Fruit fly (Drosophila melanogaster) whole organism, prepupa: ENCODE data around the gene CaBP1.

Experiments used
- CG10631 ChIP-seq: fragments of 200-800 bp; sonication (Bioruptor generic); optimal IDR thresholded peaks from 2 replicates; lab custom pipeline; 2016; ENCODE audit warnings: missing biosample characterization, missing genetic modification characterization
- CG10669 ChIP-seq: fragments of 200-800 bp; sonication (Bioruptor generic); optimal IDR thresholded peaks from 3 replicates; lab custom pipeline; 2018; ENCODE audit warnings: missing biosample characterization, mild to moderate bottlenecking, missing genetic modification characterization, moderate library complexity
- CG11762 ChIP-seq: fragments of 200-800 bp; sonication (Bioruptor generic); optimal IDR thresholded peaks from 3 replicates; lab custom pipeline; 2016; ENCODE audit warnings: missing biosample characterization, missing genetic modification characterization; ENCODE audit not compliant: insufficient read depth
- CG11902 ChIP-seq: fragments of 200-800 bp; sonication (Bioruptor generic); optimal IDR thresholded peaks from 3 replicates; lab custom pipeline; 2016; ENCODE audit warnings: missing biosample characterization, missing genetic modification characterization
- CG15336 ChIP-seq: fragments of 200-800 bp; sonication (Bioruptor generic); IDR thresholded peaks from 2 replicates; pipeline ENCODE4 v1.3.6; 2022; ENCODE audit warnings: missing biosample characterization, missing genetic modification characterization
- CG1621 ChIP-seq: fragments of 200-800 bp; sonication (Bioruptor generic); optimal IDR thresholded peaks from 3 replicates; lab custom pipeline; 2018; ENCODE audit warnings: missing biosample characterization, mild to moderate bottlenecking, missing genetic modification characterization
- CG3032 ChIP-seq: fragments of 200-800 bp; optimal IDR thresholded peaks from 2 replicates; lab custom pipeline; 2019; ENCODE audit warnings: missing biosample characterization, mild to moderate bottlenecking, missing genetic modification characterization, moderate library complexity
- CG31627 ChIP-seq: fragments of 200-800 bp; sonication (Bioruptor generic); optimal IDR thresholded peaks from 3 replicates; lab custom pipeline; 2016; ENCODE audit warnings: missing biosample characterization, missing genetic modification characterization
- CG32006 ChIP-seq: fragments of 200-800 bp; sonication (Bioruptor generic); optimal IDR thresholded peaks from 3 replicates; lab custom pipeline; 2017; ENCODE audit warnings: missing biosample characterization, mild to moderate bottlenecking, missing genetic modification characterization
- CG34406 ChIP-seq: fragments of 200-800 bp; sonication (Bioruptor generic); optimal IDR thresholded peaks from 3 replicates; lab custom pipeline; 2016; ENCODE audit warnings: missing biosample characterization, missing genetic modification characterization
- CG6792 ChIP-seq: fragments of 200-800 bp; sonication (Bioruptor generic); optimal IDR thresholded peaks from 3 replicates; lab custom pipeline; 2016; ENCODE audit warnings: missing biosample characterization, missing genetic modification characterization
- CG6854 ChIP-seq: fragments of 200-800 bp; sonication (Bioruptor generic); optimal IDR thresholded peaks from 2 replicates; lab custom pipeline; 2017; ENCODE audit warnings: missing biosample characterization, mild to moderate bottlenecking, missing genetic modification characterization
- CG8119 ChIP-seq: fragments of 200-800 bp; sonication (Bioruptor generic); IDR thresholded peaks from 3 replicates; pipeline ENCODE4 v1.3.6; 2022; ENCODE audit warnings: missing biosample characterization, missing genetic modification characterization
- CG8319 ChIP-seq: fragments of 200-800 bp; sonication (Bioruptor generic); optimal IDR thresholded peaks from 3 replicates; lab custom pipeline; 2016; ENCODE audit warnings: missing biosample characterization, missing genetic modification characterization
- CG8632 ChIP-seq: fragments of 200-800 bp; sonication (Bioruptor generic); optimal IDR thresholded peaks from 3 replicates; lab custom pipeline; 2016; ENCODE audit warnings: missing biosample characterization, missing genetic modification characterization
- Eip78C ChIP-seq: fragments of 200-800 bp; sonication (Bioruptor generic); peaks from one replicate; lab custom pipeline; 2016; ENCODE audit warnings: missing biosample characterization, missing genetic modification characterization
- Ets21C ChIP-seq: fragments of 200-800 bp; sonication (Bioruptor generic); optimal IDR thresholded peaks from 3 replicates; lab custom pipeline; 2016; ENCODE audit warnings: missing biosample characterization, missing genetic modification characterization
- Ets96B ChIP-seq: fragments of 200-800 bp; optimal IDR thresholded peaks from 2 replicates; lab custom pipeline; 2019; ENCODE audit warnings: missing biosample characterization, mild to moderate bottlenecking, missing genetic modification characterization, moderate library complexity
- Hr39 ChIP-seq: fragments of 200-800 bp; sonication (Bioruptor generic); optimal IDR thresholded peaks from 2 replicates; lab custom pipeline; 2016; ENCODE audit warnings: missing biosample characterization, missing genetic modification characterization
- Hr4 ChIP-seq: fragments of 200-800 bp; sonication (Bioruptor generic); optimal IDR thresholded peaks from 3 replicates; lab custom pipeline; 2016; ENCODE audit warnings: missing biosample characterization, missing genetic modification characterization
- Lpt ChIP-seq: fragments of 200-800 bp; sonication (Bioruptor generic); optimal IDR thresholded peaks from 3 replicates; lab custom pipeline; 2016; ENCODE audit warnings: missing biosample characterization, missing genetic modification characterization
- Met ChIP-seq: fragments of 200-800 bp; sonication (Bioruptor generic); optimal IDR thresholded peaks from 3 replicates; lab custom pipeline; 2016; ENCODE audit warnings: missing biosample characterization, missing genetic modification characterization
- OdsH ChIP-seq: fragments of 200-800 bp; sonication (Bioruptor generic); optimal IDR thresholded peaks from 3 replicates; lab custom pipeline; 2016; ENCODE audit warnings: missing biosample characterization, missing genetic modification characterization
- Smox ChIP-seq: fragments of 200-800 bp; sonication (Bioruptor generic); optimal IDR thresholded peaks from 3 replicates; lab custom pipeline; 2016; ENCODE audit warnings: missing biosample characterization, missing genetic modification characterization
- Sox102F ChIP-seq: fragments of 200-800 bp; sonication (Bioruptor generic); optimal IDR thresholded peaks from 2 replicates; lab custom pipeline; 2016; ENCODE audit warnings: missing biosample characterization, mild to moderate bottlenecking, missing genetic modification characterization
- Sox14 ChIP-seq: fragments of 200-800 bp; sonication (Bioruptor generic); optimal IDR thresholded peaks from 3 replicates; lab custom pipeline; 2016; ENCODE audit warnings: missing biosample characterization, missing genetic modification characterization
- Sox15 ChIP-seq: fragments of 200-800 bp; sonication (Bioruptor generic); optimal IDR thresholded peaks from 3 replicates; lab custom pipeline; 2016; ENCODE audit warnings: missing biosample characterization, missing genetic modification characterization
- acj6 ChIP-seq: fragments of 200-800 bp; sonication (Bioruptor generic); optimal IDR thresholded peaks from 3 replicates; lab custom pipeline; 2016; ENCODE audit warnings: missing biosample characterization, missing genetic modification characterization
- dsx ChIP-seq: fragments of 200-800 bp; optimal IDR thresholded peaks from 3 replicates; lab custom pipeline; 2019; ENCODE audit warnings: missing biosample characterization, mild to moderate bottlenecking, missing genetic modification characterization, moderate library complexity; ENCODE audit not compliant: poor library complexity, severe bottlenecking
- fd59A ChIP-seq: fragments of 200-800 bp; sonication (Bioruptor generic); optimal IDR thresholded peaks from 2 replicates; lab custom pipeline; 2017; ENCODE audit warnings: missing biosample characterization, mild to moderate bottlenecking, missing genetic modification characterization, missing genetic modification reagents
- fd85E ChIP-seq: fragments of 200-800 bp; sonication (Bioruptor generic); optimal IDR thresholded peaks from 3 replicates; lab custom pipeline; 2016; ENCODE audit warnings: missing biosample characterization, missing genetic modification characterization
- lz ChIP-seq: fragments of 200-800 bp; sonication (Bioruptor generic); optimal IDR thresholded peaks from 3 replicates; lab custom pipeline; 2016; ENCODE audit warnings: missing biosample characterization, missing genetic modification characterization
- pdm3 ChIP-seq: fragments of 200-800 bp; sonication (Bioruptor generic); optimal IDR thresholded peaks from 3 replicates; lab custom pipeline; 2016; ENCODE audit warnings: missing biosample characterization, missing genetic modification characterization
- spab ChIP-seq: fragments of 200-800 bp; sonication (Bioruptor generic); optimal IDR thresholded peaks from 2 replicates; lab custom pipeline; 2017; ENCODE audit warnings: missing biosample characterization, mild to moderate bottlenecking, missing genetic modification characterization, missing genetic modification reagents
- ss ChIP-seq, 2 experiments: fragments of 200-800 bp; sonication (Bioruptor generic); optimal IDR thresholded peaks; 2 replicates in 1 of 2; 3 replicates in 1 of 2; lab custom pipeline; 2017 to 2018; ENCODE audit warnings: mild to moderate bottlenecking in 2 of 2, missing biosample characterization in 2 of 2, missing genetic modification characterization in 2 of 2, moderate library complexity in 1 of 2
- svp ChIP-seq: fragments of 200-800 bp; sonication (Bioruptor generic); peaks from one replicate; lab custom pipeline; 2016; ENCODE audit warnings: missing biosample characterization, missing genetic modification characterization
- topi ChIP-seq: fragments of 200-800 bp; sonication (Bioruptor generic); optimal IDR thresholded peaks from 3 replicates; lab custom pipeline; 2016; ENCODE audit warnings: missing biosample characterization, missing genetic modification characterization
- vri ChIP-seq: fragments of 200-800 bp; sonication (Bioruptor generic); optimal IDR thresholded peaks from 3 replicates; lab custom pipeline; 2016; ENCODE audit warnings: missing biosample characterization, mild to moderate bottlenecking, missing genetic modification characterization

CaBP1 gene

DNA sequence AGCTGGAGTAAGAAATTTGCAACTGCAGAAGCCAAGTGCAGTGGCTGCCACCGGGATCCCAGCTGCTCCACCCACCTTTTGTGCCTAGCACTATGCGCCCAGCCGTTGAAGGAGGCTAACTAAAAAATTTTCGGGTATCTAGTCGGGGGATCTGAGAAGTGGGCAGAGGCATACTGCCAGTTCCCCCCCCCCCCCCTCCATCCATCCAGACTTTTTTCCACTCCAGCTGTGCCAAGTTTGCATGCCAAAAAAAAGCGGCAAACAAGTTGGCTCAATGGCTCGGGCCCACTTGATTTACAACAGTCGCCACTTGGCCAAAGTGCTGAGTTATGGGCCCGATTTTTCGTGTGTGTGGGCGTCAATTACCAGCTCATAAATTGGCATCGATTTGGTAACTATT lies 41.0 kb upstream of the CaBP1 start:
- no peak for TF ChIP-seq CG1621 (tag; lab: Kevin White, UChicago)
- no peak for TF ChIP-seq OdsH (GFP tag; lab: Kevin White, UChicago)
- TF ChIP-seq CG8119 (GFP tag; lab: Robert Waterston, UW) = no peak
- TF ChIP-seq CG32006 = no peak
- no peak for TF ChIP-seq Sox102F (GFP tag; lab: Kevin White, UChicago)
- TF ChIP-seq Lpt = no peak

dm6 chr2L:16390803-16391202 lies 34.3 kb upstream of the CaBP1 start:
- TF ChIP-seq CG6792 (GFP tag; lab: Kevin White, UChicago) (no peak), vri (GFP tag; lab: Kevin White, UChicago) (no peak), lz (GFP tag; lab: Kevin White, UChicago) (peak; percentile 21), CG15336 (GFP tag; lab: Robert Waterston, UW) (no peak), acj6 (GFP tag; lab: Kevin White, UChicago) (peak; percentile 18), CG31627 (peak; percentile 37), Smox (GFP tag; lab: Kevin White, UChicago) (peak; percentile 6), fd59A (GFP tag; lab: Kevin White, UChicago) (no peak), CG34406 (GFP tag; lab: Kevin White, UChicago) (no peak), Lpt (no peak), CG10669 (GFP tag; lab: Kevin White, UChicago) (peak; percentile 81), CG11902 (no peak), Hr39 (GFP tag; lab: Kevin White, UChicago) (peak; percentile 27), pdm3 (GFP tag; lab: Kevin White, UChicago) (peak; percentile 31), CG11762 (no peak), topi (GFP tag; lab: Kevin White, UChicago) (peak; percentile 10), CG8632 (GFP tag; lab: Kevin White, UChicago) (peak; percentile 6), CG32006 (peak; percentile 22), CG10631 (GFP tag; lab: Kevin White, UChicago) (peak; percentile 4), Hr4 (GFP tag; lab: Kevin White, UChicago) (peak; percentile 12), Sox15 (GFP tag; lab: Kevin White, UChicago) (no peak), Eip78C (GFP tag; lab: Kevin White, UChicago) (peak; percentile 61), OdsH (GFP tag; lab: Kevin White, UChicago) (peak; percentile 29), Ets96B (tag; lab: Kevin White, UChicago) (no peak), Sox102F (GFP tag; lab: Kevin White, UChicago) (peak; percentile 27), Sox14 (GFP tag; lab: Kevin White, UChicago) (no peak), CG8319 (GFP tag; lab: Kevin White, UChicago) (no peak), svp (GFP tag; lab: Kevin White, UChicago) (peak; percentile 73), Ets21C (GFP tag; lab: Kevin White, UChicago) (no peak), Met (GFP tag; lab: Kevin White, UChicago) (peak; percentile 40), spab (GFP tag; lab: Kevin White, UChicago) (no peak), fd85E (no peak)

DNA sequence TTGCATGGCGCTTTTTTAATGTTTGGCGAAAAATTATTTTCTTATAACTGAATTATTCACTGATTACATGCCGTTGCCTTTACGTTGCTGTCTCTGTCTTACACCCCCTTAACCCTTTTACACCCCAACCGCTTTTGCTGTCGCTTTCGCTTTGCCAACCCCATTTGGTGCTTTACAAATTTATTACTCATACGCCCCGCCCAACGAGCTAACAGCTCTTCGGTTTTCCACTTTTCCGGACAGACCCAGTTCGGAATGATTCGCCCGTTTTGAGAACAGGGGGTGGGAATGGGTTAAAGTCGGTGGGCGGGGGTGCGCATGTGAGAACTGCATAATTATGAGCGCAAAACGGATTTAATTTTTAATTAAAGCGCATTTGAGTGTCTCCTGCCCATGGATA lies 24.4 kb upstream of the CaBP1 start:
- no peak for TF ChIP-seq ss (GFP tag; optimal IDR thresholded peaks at IDR 0.05; lab: Kevin White, UChicago)
- no peak for TF ChIP-seq CG3032
- no peak for TF ChIP-seq CG15336 (GFP tag; lab: Robert Waterston, UW)
- TF ChIP-seq Hr4 (GFP tag; lab: Kevin White, UChicago) = no peak
- no peak for TF ChIP-seq topi (GFP tag; lab: Kevin White, UChicago)
- TF ChIP-seq dsx (GFP tag; lab: Kevin White, UChicago) = no peak
- TF ChIP-seq CG8119 (GFP tag; lab: Robert Waterston, UW) = no peak
- TF ChIP-seq CG6854 (GFP tag; lab: Kevin White, UChicago) = no peak
